Worm (Caenorhabditis elegans) whole organism, late embryonic: ENCODE results near the gene F10C1.8.

Experiments used
- dmd-4 ChIP-seq: sonication (generic microtip); optimal IDR thresholded peaks from 2 replicates; lab custom pipeline; 2016; ENCODE audit warnings: borderline replicate concordance, missing genetic modification characterization, missing compliant biosample characterization
- nfya-1 ChIP-seq: sonication (generic microtip); optimal IDR thresholded peaks from 2 replicates; lab custom pipeline; 2017; ENCODE audit warnings: missing genetic modification characterization, mild to moderate bottlenecking, missing compliant biosample characterization, antibody characterized with exemption, moderate library complexity
- unc-3 ChIP-seq, 2 experiments: fragments of 200-800 bp in 1 of 2; sonication (Bioruptor generic) in 1 of 2; sonication (generic microtip) in 1 of 2; conservative IDR thresholded peaks in 1 of 2; optimal IDR thresholded peaks in 1 of 2; 2 replicates each; pipeline versions ENCODE4 v1.3.6 to Lab custom; 2016 to 2022; ENCODE audit warnings: missing compliant biosample characterization in 2 of 2, missing genetic modification characterization in 2 of 2, missing genetic modification reagents in 1 of 2

- TF ChIP-seq dmd-4 (tag; lab: Kevin White, UChicago): no peak
- TF ChIP-seq unc-3 (GFP tag; conservative IDR thresholded peaks at IDR 0.05; lab: Robert Waterston, UW): no peak
- no peak for TF ChIP-seq unc-3 (tag; optimal IDR thresholded peaks at IDR 0.05; lab: Kevin White, UChicago)
- TF ChIP-seq nfya-1 (tag; lab: Kevin White, UChicago): no peak
Observed at ce11 chrII:5797348-5797977, 43.2 kb downstream of the F10C1.8 start, which contains the start of the genes msp-63 and msp-142.
